Worm (Caenorhabditis elegans): Measurements from ENCODE around the gene Y45F10D.2.

- no peak for TF ChIP-seq ceh-13 (GFP tag; optimal IDR thresholded peaks at IDR 0.05)
- no peak for TF ChIP-seq tra-4 (tag; optimal IDR thresholded peaks at IDR 0.05)
- TF ChIP-seq ets-7 (tag; optimal IDR thresholded peaks at IDR 0.05), result no peak
- no peak for TF ChIP-seq B0310.2 (tag; optimal IDR thresholded peaks at IDR 0.05)
- TF ChIP-seq hnd-1 (tag; optimal IDR thresholded peaks at IDR 0.05), result no peak
- TF ChIP-seq ama-1 (optimal IDR thresholded peaks at IDR 0.05), result no peak
- TF ChIP-seq tbx-37 (GFP tag; conservative IDR thresholded peaks at IDR 0.05), result no peak
- TF ChIP-seq hmbx-1 (tag; optimal IDR thresholded peaks at IDR 0.05), result no peak
- no peak for TF ChIP-seq flt-1 (GFP tag; IDR thresholded peaks at IDR 0.05)
- no peak for TF ChIP-seq tbx-11 (GFP tag; IDR thresholded peaks at IDR 0.05)
- no peak for TF ChIP-seq F13C5.2 (tag; optimal IDR thresholded peaks at IDR 0.05)
- no peak for TF ChIP-seq pes-1 (GFP tag; IDR thresholded peaks at IDR 0.05)
- TF ChIP-seq ceh-36 (tag; optimal IDR thresholded peaks at IDR 0.05), result no peak
- no peak for TF ChIP-seq hmg-4 (GFP tag; optimal IDR thresholded peaks at IDR 0.05)
These were observed 29.1 kb downstream of the Y45F10D.2 start, which contains the start of gene C47A4.5 for ce11 chrIV:13745409-13745808.
